Fruit fly (Drosophila melanogaster) whole organism, prepupa: Measurements from ENCODE around the gene CG32161.

Experiments used
- CG10631 ChIP-seq: fragments of 200-800 bp; sonication (Bioruptor generic); optimal IDR thresholded peaks from 2 replicates; lab custom pipeline; 2016; ENCODE audit warnings: missing biosample characterization, missing genetic modification characterization
- CG10669 ChIP-seq: fragments of 200-800 bp; sonication (Bioruptor generic); optimal IDR thresholded peaks from 3 replicates; lab custom pipeline; 2018; ENCODE audit warnings: missing biosample characterization, mild to moderate bottlenecking, missing genetic modification characterization, moderate library complexity
- CG11762 ChIP-seq: fragments of 200-800 bp; sonication (Bioruptor generic); optimal IDR thresholded peaks from 3 replicates; lab custom pipeline; 2016; ENCODE audit warnings: missing biosample characterization, missing genetic modification characterization; ENCODE audit not compliant: insufficient read depth
- CG11902 ChIP-seq: fragments of 200-800 bp; sonication (Bioruptor generic); optimal IDR thresholded peaks from 3 replicates; lab custom pipeline; 2016; ENCODE audit warnings: missing biosample characterization, missing genetic modification characterization
- CG16779 ChIP-seq: fragments of 200-800 bp; sonication (Bioruptor generic); optimal IDR thresholded peaks from 3 replicates; lab custom pipeline; 2017; ENCODE audit warnings: missing biosample characterization, mild to moderate bottlenecking, missing genetic modification characterization
- CG3032 ChIP-seq: fragments of 200-800 bp; optimal IDR thresholded peaks from 2 replicates; lab custom pipeline; 2019; ENCODE audit warnings: missing biosample characterization, mild to moderate bottlenecking, missing genetic modification characterization, moderate library complexity
- CG3919 ChIP-seq: fragments of 200-800 bp; sonication (Bioruptor generic); optimal IDR thresholded peaks from 3 replicates; lab custom pipeline; 2016; ENCODE audit warnings: missing biosample characterization, missing genetic modification characterization
- CG4318 ChIP-seq: fragments of 200-800 bp; sonication (Bioruptor generic); optimal IDR thresholded peaks from 3 replicates; lab custom pipeline; 2017; ENCODE audit warnings: missing biosample characterization, mild to moderate bottlenecking, missing genetic modification characterization
- CG6163 ChIP-seq: fragments of 200-800 bp; sonication (Bioruptor generic); IDR thresholded peaks from 3 replicates; pipeline ENCODE4 v1.3.6; 2022; ENCODE audit warnings: missing biosample characterization, missing genetic modification characterization
- CG6276 ChIP-seq: fragments of 200-800 bp; sonication (Bioruptor generic); optimal IDR thresholded peaks from 2 replicates; lab custom pipeline; 2017; ENCODE audit warnings: missing biosample characterization, mild to moderate bottlenecking, missing genetic modification characterization
- CG6808 ChIP-seq: fragments of 200-800 bp; sonication (Bioruptor generic); optimal IDR thresholded peaks from 3 replicates; lab custom pipeline; 2017; ENCODE audit warnings: missing biosample characterization, missing genetic modification characterization, mild to moderate bottlenecking, moderate library complexity, missing genetic modification reagents
- CG7368 ChIP-seq: fragments of 200-800 bp; sonication (Bioruptor generic); optimal IDR thresholded peaks from 3 replicates; lab custom pipeline; 2016; ENCODE audit warnings: missing biosample characterization, missing genetic modification characterization
- CG8119 ChIP-seq: fragments of 200-800 bp; sonication (Bioruptor generic); IDR thresholded peaks from 3 replicates; pipeline ENCODE4 v1.3.6; 2022; ENCODE audit warnings: missing biosample characterization, missing genetic modification characterization
- CG8319 ChIP-seq: fragments of 200-800 bp; sonication (Bioruptor generic); optimal IDR thresholded peaks from 3 replicates; lab custom pipeline; 2016; ENCODE audit warnings: missing biosample characterization, missing genetic modification characterization
- CG8632 ChIP-seq: fragments of 200-800 bp; sonication (Bioruptor generic); optimal IDR thresholded peaks from 3 replicates; lab custom pipeline; 2016; ENCODE audit warnings: missing biosample characterization, missing genetic modification characterization
- CG9139 ChIP-seq: fragments of 200-800 bp; sonication (Bioruptor generic); optimal IDR thresholded peaks from 3 replicates; lab custom pipeline; 2017; ENCODE audit warnings: missing biosample characterization, mild to moderate bottlenecking, missing genetic modification characterization
- Eip75B ChIP-seq: fragments of 200-800 bp; sonication (Bioruptor generic); optimal IDR thresholded peaks from 3 replicates; lab custom pipeline; 2016; ENCODE audit warnings: missing biosample characterization, missing genetic modification characterization
- Eip78C ChIP-seq: fragments of 200-800 bp; sonication (Bioruptor generic); peaks from one replicate; lab custom pipeline; 2016; ENCODE audit warnings: missing biosample characterization, missing genetic modification characterization
- Eip93F ChIP-seq: fragments of 200-800 bp; sonication (Bioruptor generic); optimal IDR thresholded peaks from 2 replicates; lab custom pipeline; 2016; ENCODE audit warnings: missing biosample characterization, mild to moderate bottlenecking, missing genetic modification characterization
- Ets21C ChIP-seq: fragments of 200-800 bp; sonication (Bioruptor generic); optimal IDR thresholded peaks from 3 replicates; lab custom pipeline; 2016; ENCODE audit warnings: missing biosample characterization, missing genetic modification characterization
- Ets96B ChIP-seq: fragments of 200-800 bp; optimal IDR thresholded peaks from 2 replicates; lab custom pipeline; 2019; ENCODE audit warnings: missing biosample characterization, mild to moderate bottlenecking, missing genetic modification characterization, moderate library complexity
- Gug ChIP-seq: fragments of 200-800 bp; sonication (Bioruptor generic); IDR thresholded peaks from 2 replicates; pipeline ENCODE4 v1.3.6; 2022; ENCODE audit warnings: missing biosample characterization, missing genetic modification characterization
- Hr38 ChIP-seq: sonication (Bioruptor generic); optimal IDR thresholded peaks from 2 replicates; lab custom pipeline; 2016; ENCODE audit warnings: missing biosample characterization, missing genetic modification characterization
- Hr39 ChIP-seq: fragments of 200-800 bp; sonication (Bioruptor generic); optimal IDR thresholded peaks from 2 replicates; lab custom pipeline; 2016; ENCODE audit warnings: missing biosample characterization, missing genetic modification characterization
- Hr4 ChIP-seq: fragments of 200-800 bp; sonication (Bioruptor generic); optimal IDR thresholded peaks from 3 replicates; lab custom pipeline; 2016; ENCODE audit warnings: missing biosample characterization, missing genetic modification characterization
- Met ChIP-seq: fragments of 200-800 bp; sonication (Bioruptor generic); optimal IDR thresholded peaks from 3 replicates; lab custom pipeline; 2016; ENCODE audit warnings: missing biosample characterization, missing genetic modification characterization
- OdsH ChIP-seq: fragments of 200-800 bp; sonication (Bioruptor generic); optimal IDR thresholded peaks from 3 replicates; lab custom pipeline; 2016; ENCODE audit warnings: missing biosample characterization, missing genetic modification characterization
- Sox102F ChIP-seq: fragments of 200-800 bp; sonication (Bioruptor generic); optimal IDR thresholded peaks from 2 replicates; lab custom pipeline; 2016; ENCODE audit warnings: missing biosample characterization, mild to moderate bottlenecking, missing genetic modification characterization
- Sox14 ChIP-seq: fragments of 200-800 bp; sonication (Bioruptor generic); optimal IDR thresholded peaks from 3 replicates; lab custom pipeline; 2016; ENCODE audit warnings: missing biosample characterization, missing genetic modification characterization
- Sox15 ChIP-seq: fragments of 200-800 bp; sonication (Bioruptor generic); optimal IDR thresholded peaks from 3 replicates; lab custom pipeline; 2016; ENCODE audit warnings: missing biosample characterization, missing genetic modification characterization
- eg ChIP-seq: fragments of 200-800 bp; sonication (Bioruptor generic); IDR thresholded peaks from 3 replicates; pipeline ENCODE4 v1.3.6; 2022; ENCODE audit warnings: missing biosample characterization, missing genetic modification characterization
- esn ChIP-seq: fragments of 200-800 bp; sonication (Bioruptor generic); optimal IDR thresholded peaks from 2 replicates; lab custom pipeline; 2016; ENCODE audit warnings: missing biosample characterization, mild to moderate bottlenecking, missing genetic modification characterization, moderate library complexity
- fd59A ChIP-seq: fragments of 200-800 bp; sonication (Bioruptor generic); optimal IDR thresholded peaks from 2 replicates; lab custom pipeline; 2017; ENCODE audit warnings: missing biosample characterization, mild to moderate bottlenecking, missing genetic modification characterization, missing genetic modification reagents
- fkh ChIP-seq: fragments of 200-800 bp; sonication (Bioruptor generic); optimal IDR thresholded peaks from 3 replicates; lab custom pipeline; 2017; ENCODE audit warnings: missing biosample characterization, mild to moderate bottlenecking, missing genetic modification characterization, moderate library complexity
- lz ChIP-seq: fragments of 200-800 bp; sonication (Bioruptor generic); optimal IDR thresholded peaks from 3 replicates; lab custom pipeline; 2016; ENCODE audit warnings: missing biosample characterization, missing genetic modification characterization
- net ChIP-seq: fragments of 200-800 bp; sonication (Bioruptor generic); optimal IDR thresholded peaks from 3 replicates; lab custom pipeline; 2016; ENCODE audit warnings: missing biosample characterization, missing genetic modification characterization
- pdm3 ChIP-seq: fragments of 200-800 bp; sonication (Bioruptor generic); optimal IDR thresholded peaks from 3 replicates; lab custom pipeline; 2016; ENCODE audit warnings: missing biosample characterization, missing genetic modification characterization
- ss ChIP-seq, 2 experiments: fragments of 200-800 bp; sonication (Bioruptor generic); optimal IDR thresholded peaks; 2 replicates in 1 of 2; 3 replicates in 1 of 2; lab custom pipeline; 2017 to 2018; ENCODE audit warnings: mild to moderate bottlenecking in 2 of 2, missing biosample characterization in 2 of 2, missing genetic modification characterization in 2 of 2, moderate library complexity in 1 of 2
- svp ChIP-seq: fragments of 200-800 bp; sonication (Bioruptor generic); peaks from one replicate; lab custom pipeline; 2016; ENCODE audit warnings: missing biosample characterization, missing genetic modification characterization
- topi ChIP-seq: fragments of 200-800 bp; sonication (Bioruptor generic); optimal IDR thresholded peaks from 3 replicates; lab custom pipeline; 2016; ENCODE audit warnings: missing biosample characterization, missing genetic modification characterization
- vri ChIP-seq: fragments of 200-800 bp; sonication (Bioruptor generic); optimal IDR thresholded peaks from 3 replicates; lab custom pipeline; 2016; ENCODE audit warnings: missing biosample characterization, mild to moderate bottlenecking, missing genetic modification characterization

Gene CG32161

DNA sequence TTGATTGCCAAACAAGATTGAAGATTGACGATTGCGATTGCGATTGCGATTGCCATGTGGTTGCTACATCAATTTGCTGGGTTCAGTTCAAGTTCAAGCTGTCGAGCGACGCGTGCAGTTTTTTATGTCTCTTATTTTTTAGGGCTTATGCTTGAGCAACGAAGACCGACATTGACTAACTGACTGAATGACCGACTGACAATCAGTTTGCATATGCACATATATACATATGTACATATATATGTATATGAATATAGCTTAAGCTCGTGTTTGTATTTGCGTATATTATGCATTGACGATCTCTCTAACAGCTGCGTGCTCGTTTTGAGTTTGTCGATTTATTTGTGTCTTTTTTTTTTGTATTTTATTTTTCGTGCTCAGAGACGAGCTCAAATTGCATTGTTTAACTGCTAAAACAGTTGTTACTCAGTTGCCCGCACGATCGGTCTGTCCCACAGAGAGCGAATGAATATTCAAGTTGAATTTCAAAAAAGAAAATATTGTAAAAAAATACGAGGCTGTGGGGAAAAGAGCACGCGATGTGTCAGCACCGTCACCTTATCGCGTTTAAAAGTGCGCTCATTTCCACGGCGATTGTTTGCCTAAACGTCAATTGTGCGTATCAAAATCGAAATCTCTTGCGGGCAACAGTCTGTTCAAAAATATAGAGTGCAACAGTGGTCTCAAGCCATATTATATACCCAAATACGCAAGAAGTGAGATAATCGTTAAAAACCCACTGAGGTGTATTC, 40.3 kb downstream of the CG32161 start:
- TF ChIP-seq CG6276 (GFP tag; lab: Kevin White, UChicago), result peak; percentile 24
- no peak for TF ChIP-seq CG3032 (tag; lab: Kevin White, UChicago)
- TF ChIP-seq vri, result peak; percentile 51
- peak; percentile 41; the same call in 1 of the 3 replicates for TF ChIP-seq eg
- no peak for TF ChIP-seq topi
- peak in 1 of 2 experiments; percentile 12 for TF ChIP-seq ss (GFP tag; optimal IDR thresholded peaks at IDR 0.05; lab: Kevin White, UChicago)
- TF ChIP-seq fkh (GFP tag; lab: Kevin White, UChicago), result peak; percentile 15
- peak; percentile 43 for TF ChIP-seq Eip78C (GFP tag; lab: Kevin White, UChicago)
- no peak for TF ChIP-seq CG6808 (GFP tag; lab: Kevin White, UChicago)
- peak; percentile 46 for TF ChIP-seq CG16779 (tag; lab: Kevin White, UChicago)
- TF ChIP-seq svp, result peak; percentile 72

DNA sequence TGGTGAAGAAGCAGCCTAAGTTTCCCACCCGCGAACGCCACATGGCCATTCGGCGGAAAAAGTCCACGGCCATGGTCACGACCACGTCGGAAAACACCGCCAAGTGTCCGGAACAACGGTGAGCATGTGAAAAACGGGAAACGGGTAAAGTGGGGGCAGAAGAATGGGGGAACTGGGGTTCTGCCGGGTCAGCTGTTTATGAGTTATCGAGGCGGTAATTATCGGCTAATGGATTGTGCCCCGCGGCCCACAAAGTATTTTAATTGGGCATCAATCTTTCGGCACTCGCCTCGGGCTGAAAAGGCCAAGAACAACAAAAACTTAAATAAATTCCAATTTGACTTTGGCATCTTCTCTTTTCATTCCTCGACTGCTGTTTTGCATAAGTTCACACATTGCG, 41.2 kb downstream of the CG32161 start:
- TF ChIP-seq CG10669 (GFP tag; lab: Kevin White, UChicago), result no peak
- TF ChIP-seq CG8319, result no peak
- TF ChIP-seq Sox102F (GFP tag; lab: Kevin White, UChicago), result no peak
- TF ChIP-seq CG7368 (GFP tag; lab: Kevin White, UChicago), result no peak
- no peak for TF ChIP-seq CG6276 (GFP tag; lab: Kevin White, UChicago)
- no peak for TF ChIP-seq Hr4 (GFP tag; lab: Kevin White, UChicago)
- TF ChIP-seq net, result no peak

DNA sequence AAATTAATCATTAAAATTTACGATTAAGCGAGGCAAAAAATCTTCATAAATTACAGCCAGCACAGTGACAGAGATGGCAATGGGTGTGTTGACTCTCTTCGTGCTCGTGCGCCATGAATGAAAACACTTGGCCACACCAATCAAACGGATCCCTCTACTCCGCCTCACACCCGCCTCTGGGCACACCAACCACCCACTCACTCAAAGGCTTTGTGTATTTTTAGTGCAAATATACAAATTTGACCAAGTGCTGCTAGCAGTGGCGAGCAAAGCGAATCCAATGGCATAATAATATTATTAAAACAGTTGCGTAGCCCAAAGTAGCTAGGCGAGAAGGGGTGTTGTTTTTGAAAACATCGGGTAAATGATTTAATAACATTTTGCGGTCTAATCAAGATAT, 43.5 kb downstream of the CG32161 start:
- no peak for TF ChIP-seq CG11902 (GFP tag; lab: Kevin White, UChicago)
- TF ChIP-seq pdm3 (GFP tag; lab: Kevin White, UChicago), result no peak
- TF ChIP-seq fkh (GFP tag; lab: Kevin White, UChicago), result peak; percentile 72
- no peak for TF ChIP-seq Eip75B (GFP tag; lab: Kevin White, UChicago)
- peak; percentile 15 for TF ChIP-seq vri
- TF ChIP-seq Sox14 (GFP tag; lab: Kevin White, UChicago), result no peak
- no peak for TF ChIP-seq Gug (GFP tag; lab: Robert Waterston, UW)

DNA sequence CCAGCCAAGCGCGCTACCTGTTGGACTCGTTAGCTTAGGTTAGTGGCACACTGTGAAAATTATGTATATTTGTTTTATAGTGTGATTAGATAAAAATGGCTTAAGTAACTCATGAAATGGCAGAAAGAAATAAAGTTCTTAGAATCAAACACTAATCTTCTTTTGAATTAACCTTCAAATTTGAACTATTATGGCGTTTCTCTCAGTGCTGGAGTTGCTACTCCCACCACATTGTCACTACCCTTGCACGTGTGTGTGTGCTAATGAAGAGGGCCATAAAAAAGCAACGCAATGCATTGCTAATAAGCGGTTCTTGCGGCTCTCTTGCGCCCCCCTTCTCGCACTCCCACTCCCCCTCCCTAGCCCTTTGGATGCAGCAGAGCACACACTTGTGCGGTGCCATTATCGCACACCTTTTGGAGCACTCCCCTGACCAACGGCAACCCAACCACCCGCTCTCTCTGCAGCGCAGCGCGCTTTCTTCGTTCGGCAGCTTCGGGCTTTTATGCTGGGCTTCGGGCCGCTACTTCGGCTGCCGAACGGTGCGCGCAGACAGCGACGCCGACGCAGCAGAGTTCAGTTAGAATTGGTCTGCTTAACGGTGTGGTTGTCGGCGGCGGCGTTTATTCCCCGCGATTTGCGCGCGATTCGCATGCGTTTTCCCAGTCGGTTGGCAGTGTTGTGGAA, 44.8 kb downstream of the CG32161 start:
- peak; percentile 69 for TF ChIP-seq Ets21C
- peak; percentile 86 for TF ChIP-seq net
- peak; percentile 89 for TF ChIP-seq OdsH
- TF ChIP-seq CG4318, result peak; percentile 85
- peak; percentile 27 for TF ChIP-seq fkh (GFP tag; lab: Kevin White, UChicago)
- peak; percentile 77 for TF ChIP-seq fd59A (GFP tag; lab: Kevin White, UChicago)
- TF ChIP-seq Hr39 (GFP tag; lab: Kevin White, UChicago), result peak; percentile 85
- peak; percentile 76 for TF ChIP-seq CG6276 (GFP tag; lab: Kevin White, UChicago)
- peak; percentile 74 for TF ChIP-seq CG16779 (tag; lab: Kevin White, UChicago)
- peak; percentile 90 for TF ChIP-seq CG10631 (GFP tag; lab: Kevin White, UChicago)
- TF ChIP-seq CG6163 (GFP tag; lab: Robert Waterston, UW), result peak; percentile 95
- peak; percentile 92 for TF ChIP-seq svp
- TF ChIP-seq Eip75B (GFP tag; lab: Kevin White, UChicago), result peak; percentile 82
- peak; percentile 41 for TF ChIP-seq CG9139
- no peak for TF ChIP-seq Eip93F
- peak; percentile 73 for TF ChIP-seq CG3032 (tag; lab: Kevin White, UChicago)
- TF ChIP-seq Hr4 (GFP tag; lab: Kevin White, UChicago), result peak; percentile 91
- peak; percentile 88 for TF ChIP-seq lz
- TF ChIP-seq CG11762 (GFP tag; lab: Kevin White, UChicago), result peak; percentile 77
- TF ChIP-seq Sox102F (GFP tag; lab: Kevin White, UChicago), result peak; percentile 75
- TF ChIP-seq ss (GFP tag; optimal IDR thresholded peaks at IDR 0.05; lab: Kevin White, UChicago), result peak; percentile 55 to 71
- no peak for TF ChIP-seq Hr38 (GFP tag; lab: Kevin White, UChicago)
- TF ChIP-seq esn (GFP tag; lab: Kevin White, UChicago), result peak; percentile 89
- TF ChIP-seq Met (GFP tag; lab: Kevin White, UChicago), result peak; percentile 80
- peak; percentile 65 for TF ChIP-seq CG7368 (GFP tag; lab: Kevin White, UChicago)
- TF ChIP-seq Ets96B (tag; lab: Kevin White, UChicago), result peak; percentile 81
- TF ChIP-seq CG6808 (GFP tag; lab: Kevin White, UChicago), result peak; percentile 70
- TF ChIP-seq CG8632 (GFP tag; lab: Kevin White, UChicago), result peak; percentile 72
- peak; percentile 94 for TF ChIP-seq CG8119 (GFP tag; lab: Robert Waterston, UW)
- TF ChIP-seq Sox14 (GFP tag; lab: Kevin White, UChicago), result peak; percentile 88
- TF ChIP-seq CG10669 (GFP tag; lab: Kevin White, UChicago), result peak; percentile 71
- TF ChIP-seq CG3919 (GFP tag; lab: Kevin White, UChicago), result peak; percentile 87
- TF ChIP-seq Sox15, result peak; percentile 68
